Worm (Caenorhabditis elegans) whole organism, mixed stage, embryonic: Measurements from ENCODE around the gene Y38E10A.3.

Source experiments
- M03D4.4 ChIP-seq: sonication (generic microtip); optimal IDR thresholded peaks from 2 replicates; lab custom pipeline; 2017; ENCODE audit warnings: mild to moderate bottlenecking, missing genetic modification characterization, missing compliant biosample characterization
- bed-3 ChIP-seq: fragments of 200-800 bp; sonication (Bioruptor generic); optimal IDR thresholded peaks from 3 replicates; lab custom pipeline; 2018; ENCODE audit warnings: mild to moderate bottlenecking, missing genetic modification characterization, moderate library complexity, missing compliant biosample characterization
- ceh-39 ChIP-seq: fragments of 150-350 bp; optimal IDR thresholded peaks from 2 replicates; lab custom pipeline; 2014; ENCODE audit warnings: missing biosample characterization, missing genetic modification characterization
- ceh-43 ChIP-seq: fragments of 200-800 bp; sonication (Bioruptor generic); optimal IDR thresholded peaks from 2 replicates; lab custom pipeline; 2018; ENCODE audit warnings: mild to moderate bottlenecking, missing genetic modification characterization, moderate library complexity, missing compliant biosample characterization
- ceh-83 ChIP-seq: fragments of 200-800 bp; sonication (Bioruptor generic); optimal IDR thresholded peaks from 2 replicates; lab custom pipeline; 2018; ENCODE audit warnings: mild to moderate bottlenecking, missing genetic modification characterization, missing compliant biosample characterization
- ces-1 ChIP-seq: fragments of 150-350 bp; optimal IDR thresholded peaks from 2 replicates; lab custom pipeline; 2014; ENCODE audit warnings: missing biosample characterization, missing genetic modification reagents, missing genetic modification characterization
- cnd-1 ChIP-seq: fragments of 200-800 bp; sonication (Bioruptor generic); optimal IDR thresholded peaks from 2 replicates; lab custom pipeline; 2018; ENCODE audit warnings: mild to moderate bottlenecking, missing genetic modification characterization, missing compliant biosample characterization
- elt-1 ChIP-seq: sonication (generic microtip); optimal IDR thresholded peaks from 2 replicates; lab custom pipeline; 2017; ENCODE audit warnings: missing genetic modification characterization, mild to moderate bottlenecking, missing compliant biosample characterization, antibody characterized with exemption, moderate library complexity, borderline replicate concordance; ENCODE audit not compliant: insufficient read depth
- elt-3 ChIP-seq: fragments of 150-350 bp; optimal IDR thresholded peaks from 2 replicates; lab custom pipeline; 2014; ENCODE audit warnings: missing biosample characterization, missing genetic modification characterization
- flh-1 ChIP-seq: fragments of 200-800 bp; sonication (Bioruptor generic); optimal IDR thresholded peaks from 2 replicates; lab custom pipeline; 2018; ENCODE audit warnings: mild to moderate bottlenecking, missing genetic modification characterization, moderate library complexity, missing compliant biosample characterization
- ham-2 ChIP-seq: fragments of 200-800 bp; sonication (Bioruptor generic); optimal IDR thresholded peaks from 2 replicates; lab custom pipeline; 2018; ENCODE audit warnings: mild to moderate bottlenecking, missing genetic modification characterization, missing compliant biosample characterization
- lin-13 ChIP-seq: fragments of 150-350 bp; optimal IDR thresholded peaks from 2 replicates; lab custom pipeline; 2014; ENCODE audit warnings: missing biosample characterization, missing genetic modification characterization
- lin-32 ChIP-seq: fragments of 200-800 bp; sonication (Bioruptor generic); optimal IDR thresholded peaks from 2 replicates; lab custom pipeline; 2018; ENCODE audit warnings: mild to moderate bottlenecking, missing genetic modification characterization, missing compliant biosample characterization
- lsy-2 ChIP-seq: fragments of 150-350 bp; optimal IDR thresholded peaks from 2 replicates; lab custom pipeline; 2014; ENCODE audit warnings: missing biosample characterization, missing genetic modification characterization
- mab-5 ChIP-seq: fragments of 150-350 bp; optimal IDR thresholded peaks from 2 replicates; lab custom pipeline; 2014; ENCODE audit warnings: missing biosample characterization, missing genetic modification characterization
- mep-1 ChIP-seq: fragments of 150-350 bp; optimal IDR thresholded peaks from 2 replicates; lab custom pipeline; 2017; ENCODE audit warnings: missing biosample characterization, missing genetic modification reagents, missing genetic modification characterization, inconsistent platforms
- nhr-12 ChIP-seq: fragments of 150-350 bp; optimal IDR thresholded peaks from 2 replicates; lab custom pipeline; 2014; ENCODE audit warnings: missing biosample characterization, missing genetic modification characterization
- nhr-2 ChIP-seq: fragments of 150-350 bp; optimal IDR thresholded peaks from 2 replicates; lab custom pipeline; 2014; ENCODE audit warnings: missing biosample characterization, missing genetic modification characterization
- nhr-237 ChIP-seq: fragments of 150-350 bp; optimal IDR thresholded peaks from 2 replicates; lab custom pipeline; 2014; ENCODE audit warnings: missing biosample characterization, missing genetic modification characterization
- nhr-28 ChIP-seq: fragments of 150-350 bp; optimal IDR thresholded peaks from 2 replicates; lab custom pipeline; 2014; ENCODE audit warnings: missing biosample characterization, missing genetic modification characterization
- nhr-76 ChIP-seq: sonication (generic microtip); optimal IDR thresholded peaks from 2 replicates; lab custom pipeline; 2017; ENCODE audit warnings: missing biosample characterization, missing genetic modification characterization
- pha-4 ChIP-seq: fragments of 150-350 bp; optimal IDR thresholded peaks from 2 replicates; lab custom pipeline; 2018; ENCODE audit warnings: missing biosample characterization, missing genetic modification reagents, missing genetic modification characterization
- sem-2 ChIP-seq: fragments of 200-800 bp; sonication (Bioruptor generic); optimal IDR thresholded peaks from 2 replicates; lab custom pipeline; 2018; ENCODE audit warnings: mild to moderate bottlenecking, missing genetic modification characterization, missing compliant biosample characterization
- snpc-4 ChIP-seq: fragments of 150-350 bp; optimal IDR thresholded peaks from 2 replicates; lab custom pipeline; 2014; ENCODE audit warnings: missing biosample characterization, missing genetic modification characterization
- tbx-8 ChIP-seq: fragments of 200-800 bp; sonication (Bioruptor generic); optimal IDR thresholded peaks from 2 replicates; lab custom pipeline; 2018; ENCODE audit warnings: mild to moderate bottlenecking, missing genetic modification characterization, moderate library complexity, missing compliant biosample characterization
- unc-120 ChIP-seq: sonication (generic microtip); optimal IDR thresholded peaks from 2 replicates; lab custom pipeline; 2017; ENCODE audit warnings: missing genetic modification characterization, missing compliant biosample characterization; ENCODE audit not compliant: poor library complexity, severe bottlenecking
- unc-39 ChIP-seq: fragments of 150-350 bp; optimal IDR thresholded peaks from 2 replicates; lab custom pipeline; 2014; ENCODE audit warnings: missing biosample characterization, missing genetic modification characterization
- zip-8 ChIP-seq: fragments of 150-350 bp; optimal IDR thresholded peaks from 2 replicates; lab custom pipeline; 2014; ENCODE audit warnings: missing biosample characterization, missing genetic modification characterization

The Y38E10A.3 gene

DNA sequence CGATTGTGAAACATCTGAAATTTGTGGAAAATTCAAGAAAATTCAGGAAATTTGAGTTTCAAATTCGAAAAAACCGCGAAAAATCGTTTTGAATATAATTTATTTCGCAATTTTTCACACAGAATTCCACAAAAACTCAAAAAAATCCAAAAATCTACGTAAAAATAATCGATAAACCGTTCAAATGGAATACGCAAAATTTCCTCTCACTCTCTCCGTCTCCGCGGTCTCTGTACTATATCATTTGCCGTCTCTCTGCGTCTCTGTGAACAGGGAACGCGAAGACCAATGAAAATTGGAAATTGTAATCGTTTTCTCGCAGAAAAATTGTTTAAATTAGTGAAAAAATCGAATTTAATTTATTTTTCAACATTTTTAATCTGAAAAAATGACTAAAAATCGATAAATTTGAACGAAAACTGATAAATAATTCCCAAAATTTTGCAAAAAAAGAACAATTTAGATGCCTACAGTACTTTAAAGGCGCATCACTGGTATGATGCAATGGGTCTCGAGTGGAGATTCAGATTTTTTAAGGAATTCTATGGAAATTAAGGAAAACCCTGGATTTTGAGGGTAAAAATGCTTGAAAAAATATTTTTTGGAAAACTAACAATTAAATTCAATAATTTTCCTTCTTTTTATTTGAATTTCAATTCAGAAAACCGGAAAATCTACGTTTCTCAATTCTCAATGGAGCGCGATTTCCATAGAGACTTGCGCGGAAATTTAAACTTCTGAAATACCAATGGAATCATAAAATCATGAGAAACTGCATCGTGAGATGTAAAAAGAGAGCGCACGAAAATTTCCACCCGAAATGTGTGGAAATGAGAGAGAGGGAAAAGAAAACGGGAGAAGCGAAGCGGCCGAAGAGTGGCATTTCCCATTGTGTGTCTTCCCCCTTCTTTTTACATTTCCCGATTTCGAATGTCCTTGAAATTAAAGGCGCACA lies 29.4 kb upstream of the Y38E10A.3 start, which contains the start of the genes ceh-100 and lips-15:
ceh-100 (minus strand) TSS at position 14 of the 955 bp plus-strand sequence.
lips-15 (plus strand) TSS at position 720 of the 955 bp plus-strand sequence.
- TF ChIP-seq lsy-2 (peak; percentile 24), mab-5 (tag; lab: Kevin White, UChicago) (no peak), ceh-39 (tag; lab: Kevin White, UChicago) (peak; percentile 10), nhr-2 (no peak), unc-120 (tag; lab: Kevin White, UChicago) (peak; percentile 5), mep-1 (tag; lab: Kevin White, UChicago) (peak; percentile 61)

DNA sequence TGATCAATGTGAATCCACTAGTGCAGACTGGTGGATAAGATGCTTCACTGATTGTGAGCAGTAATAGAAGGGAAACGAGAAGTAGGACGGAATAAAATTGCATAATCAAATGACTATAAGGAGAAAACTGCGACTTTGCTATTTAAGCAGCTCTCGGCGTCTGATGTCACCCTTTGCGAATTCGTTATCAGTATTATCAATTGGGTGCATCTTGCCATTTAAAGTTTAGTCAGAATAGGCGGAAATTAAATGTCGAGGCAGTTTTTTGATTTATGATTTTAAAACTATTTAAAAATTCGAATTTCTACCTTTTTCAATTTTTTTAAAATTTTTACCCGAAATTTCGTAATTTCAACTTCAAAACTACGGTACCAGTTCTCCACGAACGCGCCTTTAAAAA lies 6.4 kb upstream of the Y38E10A.3 start, which contains the start of gene clec-4:
clec-4 (minus strand) TSS at position 162 of the 400 bp plus-strand sequence.
- TF ChIP-seq elt-1 (tag; lab: Kevin White, UChicago): no peak
- no peak for TF ChIP-seq pha-4 (tag; lab: Kevin White, UChicago)
- TF ChIP-seq nhr-28 (tag; lab: Kevin White, UChicago): no peak
- no peak for TF ChIP-seq nhr-237 (tag; lab: Kevin White, UChicago)
- no peak for TF ChIP-seq nhr-2
- no peak for TF ChIP-seq flh-1
- TF ChIP-seq ces-1 (GFP tag; lab: Kevin White, UChicago): no peak
- no peak for TF ChIP-seq lin-32
- TF ChIP-seq, all 35 proteins: peak for 0

DNA sequence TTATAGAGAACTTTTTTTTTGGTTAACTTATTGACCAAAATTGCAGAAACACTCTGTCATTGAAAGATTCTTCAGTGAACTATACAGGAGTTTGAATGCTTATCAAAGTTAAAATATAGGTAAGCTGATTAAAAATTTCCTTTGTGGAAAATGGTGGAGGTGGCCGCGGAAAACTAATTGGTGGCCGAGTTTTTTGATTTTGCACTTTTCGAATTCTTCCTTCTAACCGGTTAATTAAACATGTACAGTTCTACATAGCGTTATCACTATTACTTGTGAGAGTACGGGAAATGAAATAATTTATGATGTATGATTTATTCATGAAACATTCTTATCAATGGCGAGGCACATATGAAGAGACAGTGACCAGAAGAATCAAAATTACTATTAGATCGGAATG lies 3.2 kb upstream of the Y38E10A.3 start, which contains the start of gene clec-8:
clec-8 (minus strand) TSS at position 308 of the 400 bp plus-strand sequence.
- TF ChIP-seq sem-2 (GFP tag; lab: Kevin White, UChicago) (no peak), bed-3 (GFP tag; lab: Kevin White, UChicago) (no peak), nhr-237 (tag; lab: Kevin White, UChicago) (no peak), lin-13 (tag; lab: Kevin White, UChicago) (no peak), cnd-1 (no peak), ces-1 (GFP tag; lab: Kevin White, UChicago) (no peak), snpc-4 (tag; lab: Kevin White, UChicago) (no peak), mep-1 (tag; lab: Kevin White, UChicago) (no peak), M03D4.4 (tag; lab: Kevin White, UChicago) (no peak), nhr-76 (tag; lab: Kevin White, UChicago) (no peak), mab-5 (tag; lab: Kevin White, UChicago) (no peak), ham-2 (GFP tag; lab: Kevin White, UChicago) (no peak), flh-1 (no peak), lsy-2 (no peak)

DNA sequence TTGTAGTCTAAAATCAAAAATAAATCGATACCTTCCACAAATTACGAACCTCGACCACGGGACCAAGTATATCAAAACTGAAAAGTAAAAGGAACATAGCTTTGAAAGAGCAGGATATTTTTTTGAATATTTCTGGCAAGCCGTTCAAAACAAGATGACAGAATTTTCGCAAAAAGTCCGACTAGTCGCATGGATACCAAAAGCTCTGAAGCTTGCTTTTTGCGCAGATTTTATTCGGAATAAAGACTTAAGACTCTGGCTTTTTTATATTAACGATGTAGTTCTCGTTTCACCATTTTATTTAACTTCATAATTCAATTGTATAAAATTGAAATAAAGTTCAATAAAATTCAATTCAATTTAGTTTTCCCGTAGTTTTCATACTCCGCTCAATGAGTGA lies 1.0 kb downstream of the Y38E10A.3 start, which contains the start of gene Y38E10A.2:
Y38E10A.2 (minus strand) TSS at position 101 of the 400 bp plus-strand sequence.
- TF ChIP-seq tbx-8 (no peak), flh-1 (no peak), zip-8 (tag; lab: Kevin White, UChicago) (no peak), nhr-12 (tag; lab: Kevin White, UChicago) (no peak), lsy-2 (no peak), sem-2 (GFP tag; lab: Kevin White, UChicago) (no peak)

DNA sequence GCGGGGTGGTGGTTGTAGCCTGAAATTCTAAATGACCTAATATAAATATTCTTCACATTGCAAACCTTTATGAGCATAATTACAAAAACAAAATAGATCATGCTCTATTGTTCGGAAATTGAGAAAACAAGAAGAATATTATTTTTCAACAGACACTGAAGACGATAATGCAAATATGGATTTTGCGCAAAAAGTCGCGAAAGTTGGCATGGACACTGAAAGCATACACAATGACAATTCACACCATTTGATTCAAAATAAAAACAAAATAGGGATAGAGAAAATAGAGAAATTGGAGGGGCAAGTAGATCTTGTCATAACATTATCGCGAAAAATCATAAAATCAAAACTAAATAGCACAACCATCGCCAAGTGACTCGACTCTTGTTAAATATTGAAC lies 1.8 kb downstream of the Y38E10A.3 start, which contains the start of gene Y38E10A.35:
Y38E10A.35 (minus strand) TSS at position 101 of the 400 bp plus-strand sequence.
- TF ChIP-seq elt-1 (tag; lab: Kevin White, UChicago) (no peak), lin-32 (no peak), nhr-237 (tag; lab: Kevin White, UChicago) (no peak), ceh-83 (no peak), ceh-39 (tag; lab: Kevin White, UChicago) (no peak), nhr-12 (tag; lab: Kevin White, UChicago) (no peak), ceh-43 (GFP tag; lab: Kevin White, UChicago) (no peak), snpc-4 (tag; lab: Kevin White, UChicago) (no peak), unc-39 (tag; lab: Kevin White, UChicago) (no peak), elt-3 (tag; lab: Kevin White, UChicago) (no peak)
